Worm (Caenorhabditis elegans): Measurements from ENCODE around the gene ani-2.

DNA sequence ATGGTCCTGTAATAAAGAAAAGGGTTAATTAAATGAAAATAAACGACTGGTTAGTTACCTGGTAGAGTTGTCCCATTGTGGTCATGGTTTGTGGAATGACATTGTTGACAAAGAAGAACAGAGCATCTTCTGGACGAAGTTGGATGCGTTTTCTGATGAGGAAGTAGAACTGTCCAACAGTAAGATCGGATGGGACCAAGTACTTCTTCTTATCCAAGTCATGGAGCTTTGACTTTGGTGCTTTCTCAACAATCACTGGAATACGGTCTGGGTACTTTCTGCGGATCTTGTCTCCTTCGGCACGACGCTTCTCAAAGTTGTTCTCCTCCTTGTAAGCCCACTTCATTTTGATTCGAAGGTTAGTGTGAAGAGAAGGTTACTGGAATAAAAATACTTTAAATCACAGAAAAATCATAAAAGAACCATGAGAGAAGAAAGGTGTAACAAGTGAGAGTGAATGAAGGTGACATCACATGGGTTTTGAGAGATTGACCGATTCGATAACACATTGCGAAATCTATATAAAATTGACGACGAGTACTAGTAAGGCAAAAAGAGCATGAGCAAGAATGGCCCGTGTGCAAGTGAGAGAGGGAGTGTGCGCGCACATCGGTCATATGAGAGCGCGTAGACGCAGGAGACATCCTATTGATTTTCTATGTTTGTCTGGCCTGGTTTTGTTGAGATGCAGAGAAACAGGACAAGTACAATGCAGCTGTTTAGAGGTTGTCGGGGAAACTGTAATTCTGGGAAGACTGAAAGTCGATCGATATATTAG is 17.6 kb downstream of the ani-2 start, which contains the start of gene lgg-1:
- no peak for TF ChIP-seq W03F9.2 (tag; optimal IDR thresholded peaks at IDR 0.05)
- TF ChIP-seq him-1 (tag; optimal IDR thresholded peaks at IDR 0.05): no peak
- no peak for TF ChIP-seq dao-5 (tag; optimal IDR thresholded peaks at IDR 0.05)

Measured in whole organism, L4/young adult.